Worm (Caenorhabditis elegans) whole organism, young adult: ENCODE results near the gene dmd-4.

Experiments used
- B0336.3 ChIP-seq: fragments of 200-800 bp; sonication (Bioruptor generic); IDR thresholded peaks from 2 replicates; pipeline ENCODE4 v1.3.6; 2022; ENCODE audit warnings: missing genetic modification characterization, missing compliant biosample characterization
- F10E7.11 ChIP-seq: sonication (generic microtip); optimal IDR thresholded peaks from 2 replicates; lab custom pipeline; 2017; ENCODE audit warnings: mild to moderate bottlenecking, missing genetic modification characterization, moderate library complexity, missing compliant biosample characterization
- F23B12.7 ChIP-seq: sonication (generic microtip); optimal IDR thresholded peaks from 2 replicates; lab custom pipeline; 2017; ENCODE audit warnings: missing genetic modification characterization, mild to moderate bottlenecking, missing compliant biosample characterization, antibody characterized with exemption, moderate library complexity; ENCODE audit not compliant: insufficient read depth
- F52B5.7 ChIP-seq: sonication (generic microtip); optimal IDR thresholded peaks from 2 replicates; lab custom pipeline; 2016; ENCODE audit warnings: mild to moderate bottlenecking, missing genetic modification characterization, missing compliant biosample characterization
- Y53F4B.3 ChIP-seq: fragments of 200-800 bp; sonication (Bioruptor generic); IDR thresholded peaks from 2 replicates; pipeline ENCODE4 v1.3.6; 2022; ENCODE audit warnings: missing genetic modification reagents, missing genetic modification characterization, missing compliant biosample characterization
- Y95B8A.8 ChIP-seq: fragments of 200-800 bp; sonication (Bioruptor generic); IDR thresholded peaks from 2 replicates; pipeline ENCODE4 v1.3.6; 2022; ENCODE audit warnings: missing genetic modification reagents, missing genetic modification characterization, missing compliant biosample characterization
- ZK185.1 ChIP-seq: sonication (generic microtip); optimal IDR thresholded peaks from 2 replicates; lab custom pipeline; 2016; ENCODE audit warnings: mild to moderate bottlenecking, missing genetic modification characterization, missing compliant biosample characterization; ENCODE audit not compliant: poor library complexity, severe bottlenecking
- bed-1 ChIP-seq: fragments of 200-800 bp; sonication (Bioruptor generic); IDR thresholded peaks from 2 replicates; pipeline ENCODE4 v1.3.6; 2022; ENCODE audit warnings: missing genetic modification reagents, missing genetic modification characterization, missing compliant biosample characterization
- ccch-3 ChIP-seq: fragments of 200-800 bp; sonication (Bioruptor generic); optimal IDR thresholded peaks from 2 replicates; lab custom pipeline; 2018; ENCODE audit warnings: mild to moderate bottlenecking, missing genetic modification characterization, missing compliant biosample characterization
- cebp-1 ChIP-seq, 2 experiments: fragments of 200-800 bp in 1 of 2; sonication (Bioruptor generic) in 1 of 2; sonication (generic microtip) in 1 of 2; IDR thresholded peaks in 1 of 2; optimal IDR thresholded peaks in 1 of 2; 2 replicates each; pipeline versions ENCODE4 v1.3.6 to Lab custom; 2017 to 2022; ENCODE audit warnings: missing compliant biosample characterization in 2 of 2, missing genetic modification characterization in 2 of 2, mild to moderate bottlenecking in 1 of 2, missing genetic modification reagents in 1 of 2, moderate library complexity in 1 of 2
- ceh-40 ChIP-seq: fragments of 200-800 bp; sonication (Bioruptor generic); IDR thresholded peaks from 2 replicates; pipeline ENCODE4 v1.3.6; 2022; ENCODE audit warnings: missing genetic modification characterization, missing compliant biosample characterization
- dox-1 ChIP-seq: fragments of 200-800 bp; sonication (Bioruptor generic); IDR thresholded peaks from 2 replicates; pipeline ENCODE4 v1.3.6; 2022; ENCODE audit warnings: missing genetic modification reagents, missing genetic modification characterization, missing compliant biosample characterization
- dpff-1 ChIP-seq: sonication (generic microtip); optimal IDR thresholded peaks from 2 replicates; lab custom pipeline; 2017; ENCODE audit warnings: mild to moderate bottlenecking, missing genetic modification characterization, missing compliant biosample characterization
- egrh-3 ChIP-seq: fragments of 200-800 bp; sonication (Bioruptor generic); IDR thresholded peaks from 2 replicates; pipeline ENCODE4 v1.3.6; 2022; ENCODE audit warnings: missing genetic modification reagents, missing genetic modification characterization, missing compliant biosample characterization
- him-1 ChIP-seq: sonication (generic microtip); optimal IDR thresholded peaks from 2 replicates; lab custom pipeline; 2016; ENCODE audit warnings: missing genotype, missing genetic modification reagents, missing genetic modification characterization, missing compliant biosample characterization
- hrde-1 ChIP-seq: sonication (generic microtip); optimal IDR thresholded peaks from 2 replicates; lab custom pipeline; 2016; ENCODE audit warnings: missing genetic modification characterization, mild to moderate bottlenecking, missing compliant biosample characterization, moderate library complexity, missing genotype, missing genetic modification reagents, borderline replicate concordance
- lag-1 ChIP-seq: fragments of 200-800 bp; sonication (Bioruptor generic); IDR thresholded peaks from 2 replicates; pipeline ENCODE4 v1.3.6; 2022; ENCODE audit warnings: missing genetic modification reagents, missing genetic modification characterization, missing compliant biosample characterization
- lin-54 ChIP-seq: fragments of 200-800 bp; sonication (Bioruptor generic); optimal IDR thresholded peaks from 2 replicates; lab custom pipeline; 2018; ENCODE audit warnings: mild to moderate bottlenecking, missing genetic modification characterization, missing compliant biosample characterization
- madf-8 ChIP-seq: fragments of 200-800 bp; sonication (Bioruptor generic); conservative IDR thresholded peaks from 2 replicates; pipeline ENCODE4 v1.3.6; 2022; ENCODE audit warnings: missing genetic modification reagents, missing genetic modification characterization, missing compliant biosample characterization
- nfya-2 ChIP-seq: fragments of 200-800 bp; sonication (Bioruptor generic); IDR thresholded peaks from 2 replicates; pipeline ENCODE4 v1.3.6; 2022; ENCODE audit warnings: missing genetic modification reagents, missing genetic modification characterization, missing compliant biosample characterization
- nhr-120 ChIP-seq: fragments of 200-800 bp; sonication (Bioruptor generic); IDR thresholded peaks from 2 replicates; pipeline ENCODE4 v1.3.6; 2022; ENCODE audit warnings: missing genetic modification characterization, missing compliant biosample characterization
- nhr-80 ChIP-seq: sonication (generic microtip); optimal IDR thresholded peaks from 2 replicates; lab custom pipeline; 2016; ENCODE audit warnings: missing genetic modification characterization, missing compliant biosample characterization
- repo-1 ChIP-seq: sonication (generic microtip); optimal IDR thresholded peaks from 2 replicates; lab custom pipeline; 2017; ENCODE audit warnings: mild to moderate bottlenecking, missing genetic modification characterization, missing compliant biosample characterization
- snpc-1.1 ChIP-seq: sonication (generic microtip); optimal IDR thresholded peaks from 2 replicates; lab custom pipeline; 2017; ENCODE audit warnings: missing genetic modification characterization, mild to moderate bottlenecking, missing compliant biosample characterization, antibody characterized with exemption, moderate library complexity, missing genotype, missing genetic modification reagents; ENCODE audit not compliant: insufficient read depth
- snpc-4 ChIP-seq, 5 experiments: fragments of 150-350 bp in 1 of 5; sonication (generic microtip) in 4 of 5; optimal IDR thresholded peaks; 2 replicates each; lab custom pipeline; 2014 to 2018; ENCODE audit warnings: missing genetic modification characterization in 5 of 5, missing biosample characterization in 3 of 5, antibody characterized with exemption in 2 of 5, mild to moderate bottlenecking in 2 of 5, missing compliant biosample characterization in 2 of 5, missing genotype in 2 of 5, moderate library complexity in 2 of 5, missing genetic modification reagents in 1 of 5
- somi-1 ChIP-seq: fragments of 200-800 bp; sonication (Bioruptor generic); optimal IDR thresholded peaks from 2 replicates; lab custom pipeline; 2018; ENCODE audit warnings: mild to moderate bottlenecking, missing genetic modification characterization, missing compliant biosample characterization
- unc-130 ChIP-seq: sonication (generic microtip); optimal IDR thresholded peaks from 2 replicates; lab custom pipeline; 2016; ENCODE audit warnings: missing genetic modification reagents, missing genetic modification characterization, missing compliant biosample characterization
- xnd-1 ChIP-seq: sonication (generic microtip); optimal IDR thresholded peaks from 2 replicates; lab custom pipeline; 2016; ENCODE audit warnings: missing genotype, missing genetic modification reagents, missing genetic modification characterization, missing compliant biosample characterization
- zfh-2 ChIP-seq: fragments of 200-800 bp; sonication (Bioruptor generic); conservative IDR thresholded peaks from 2 replicates; pipeline ENCODE4 v1.3.6; 2022; ENCODE audit warnings: missing genetic modification reagents, missing genetic modification characterization, missing compliant biosample characterization
- ztf-25 ChIP-seq: fragments of 200-800 bp; sonication (Bioruptor generic); IDR thresholded peaks from 2 replicates; pipeline ENCODE4 v1.3.6; 2022; ENCODE audit warnings: missing genetic modification reagents, missing genetic modification characterization, missing compliant biosample characterization
- ztf-28 ChIP-seq: fragments of 200-800 bp; sonication (Bioruptor generic); IDR thresholded peaks from 2 replicates; pipeline ENCODE4 v1.3.6; 2022; ENCODE audit warnings: missing genetic modification reagents, missing genetic modification characterization, missing compliant biosample characterization

Gene dmd-4

ce11 chrX:14851904-14852303 lies 9.7 kb downstream of the dmd-4 start:
- TF ChIP-seq egrh-3 (GFP tag; lab: Robert Waterston, UW) (no peak), F52B5.7 (tag; lab: Kevin White, UChicago) (no peak), Y53F4B.3 (GFP tag; lab: Robert Waterston, UW) (no peak), hrde-1 (tag; lab: Kevin White, UChicago) (no peak), bed-1 (no peak), lin-54 (GFP tag; lab: Kevin White, UChicago) (no peak)

- TF ChIP-seq ZK185.1 (tag; lab: Kevin White, UChicago) (no peak), nhr-80 (peak; percentile 44), B0336.3 (GFP tag; lab: Robert Waterston, UW) (no peak), xnd-1 (no peak)
Observed at ce11 chrX:14849054-14849453, 12.6 kb downstream of the dmd-4 start, which contains the start of gene acd-3. acd-3 (plus strand) TSS chrX:14849275.

- TF ChIP-seq unc-130 (GFP tag; lab: Kevin White, UChicago) (no peak), Y95B8A.8 (GFP tag; lab: Robert Waterston, UW) (no peak), F10E7.11 (tag; lab: Kevin White, UChicago) (no peak), nhr-80 (no peak), madf-8 (no peak), ztf-28 (GFP tag; lab: Robert Waterston, UW) (no peak), ccch-3 (no peak), nhr-120 (GFP tag; lab: Robert Waterston, UW) (no peak), lag-1 (GFP tag; lab: Robert Waterston, UW) (no peak), him-1 (tag; lab: Kevin White, UChicago) (no peak), nfya-2 (GFP tag; lab: Robert Waterston, UW) (no peak)
Observed at ce11 chrX:14845637-14846036, 16.0 kb downstream of the dmd-4 start, which contains the start of gene egrh-1. egrh-1 (plus strand) TSS chrX:14845937.

- TF ChIP-seq cebp-1 (GFP tag; IDR thresholded peaks at IDR 0.05; lab: Robert Waterston, UW), result no peak
- TF ChIP-seq cebp-1 (tag; optimal IDR thresholded peaks at IDR 0.05; lab: Kevin White, UChicago), result peak; percentile 42
- no peak for TF ChIP-seq snpc-4 (GFP tag; optimal IDR thresholded peaks at IDR 0.05; lab: Kevin White, UChicago)
- no peak for TF ChIP-seq snpc-4 (tag; optimal IDR thresholded peaks at IDR 0.05; lab: Kevin White, UChicago)
- TF ChIP-seq nhr-80, result peak; percentile 44
- TF ChIP-seq zfh-2 (GFP tag; lab: Robert Waterston, UW), result peak; percentile 67
- no peak for TF ChIP-seq ztf-25 (GFP tag; lab: Robert Waterston, UW)
- no peak for TF ChIP-seq dpff-1 (tag; lab: Kevin White, UChicago)
- peak; percentile 38; the same call in 1 of the 2 replicates for TF ChIP-seq egrh-3 (GFP tag; lab: Robert Waterston, UW)
- TF ChIP-seq dox-1 (GFP tag; lab: Robert Waterston, UW), result 0 out of 2 replicates have a peak, but pooled peaks have one; percentile 14
Observed at ce11 chrX:14844481-14844880, 17.2 kb downstream of the dmd-4 start.

ce11 chrX:14842846-14843369 lies 18.7 kb downstream of the dmd-4 start:
- TF ChIP-seq ceh-40 (GFP tag; lab: Robert Waterston, UW) (no peak), somi-1 (no peak), repo-1 (tag; lab: Kevin White, UChicago) (no peak), F23B12.7 (tag; lab: Kevin White, UChicago) (no peak), snpc-1.1 (no peak)
- TF ChIP-seq, all 124 proteins: peak for 0
